Worm (Caenorhabditis elegans) whole organism, L2 larva: ENCODE results near the gene C03A7.13.
A peak's percentile ranks its signal among the peaks of the same experiment; 100 is the strongest.

Source experiments
- R02D3.7 ChIP-seq: fragments of 150-350 bp; optimal IDR thresholded peaks from 2 replicates; lab custom pipeline; 2014; ENCODE audit warnings: missing biosample characterization, missing genetic modification characterization
- Y55F3AM.14 ChIP-seq: fragments of 200-800 bp; sonication (Bioruptor generic); optimal IDR thresholded peaks from 2 replicates; lab custom pipeline; 2018; ENCODE audit warnings: mild to moderate bottlenecking, missing genetic modification characterization, missing compliant biosample characterization
- ZK546.5 ChIP-seq: sonication (generic microtip); optimal IDR thresholded peaks from 2 replicates; lab custom pipeline; 2017; ENCODE audit warnings: missing biosample characterization, missing genetic modification characterization
- aly-2 ChIP-seq: fragments of 150-350 bp; optimal IDR thresholded peaks from 2 replicates; lab custom pipeline; 2014; ENCODE audit warnings: missing biosample characterization, missing genetic modification characterization
- ama-1 ChIP-seq: fragments of 150-350 bp; optimal IDR thresholded peaks from 2 replicates; lab custom pipeline; 2018; ENCODE audit warnings: inconsistent platforms
- ceh-82 ChIP-seq: fragments of 150-350 bp; optimal IDR thresholded peaks from 2 replicates; lab custom pipeline; 2014; ENCODE audit warnings: missing biosample characterization, missing genetic modification characterization
- elt-3 ChIP-seq: sonication (generic microtip); optimal IDR thresholded peaks from 2 replicates; lab custom pipeline; 2017; ENCODE audit warnings: missing biosample characterization, missing genetic modification characterization
- fos-1 ChIP-seq: fragments of 150-350 bp; optimal IDR thresholded peaks from 2 replicates; lab custom pipeline; 2014; ENCODE audit warnings: missing biosample characterization, missing genetic modification characterization
- gmeb-1 ChIP-seq: fragments of 150-350 bp; optimal IDR thresholded peaks from 2 replicates; lab custom pipeline; 2014; ENCODE audit warnings: missing biosample characterization, missing genetic modification characterization
- lin-11 ChIP-seq: fragments of 150-350 bp; sonication (generic microtip); optimal IDR thresholded peaks from 2 replicates; lab custom pipeline; 2014; ENCODE audit warnings: missing biosample characterization, missing genetic modification characterization, inconsistent platforms, mixed read lengths
- lin-13 ChIP-seq: fragments of 150-350 bp; optimal IDR thresholded peaks from 2 replicates; lab custom pipeline; 2014; ENCODE audit warnings: missing biosample characterization, missing genetic modification reagents, missing genetic modification characterization
- lsy-2 ChIP-seq, 2 experiments: fragments of 150-350 bp in 1 of 2; sonication (generic microtip) in 1 of 2; optimal IDR thresholded peaks; 2 replicates each; lab custom pipeline; 2014 to 2017; ENCODE audit warnings: missing biosample characterization in 2 of 2, missing genetic modification characterization in 2 of 2
- mab-5 ChIP-seq: fragments of 150-350 bp; optimal IDR thresholded peaks from 2 replicates; lab custom pipeline; 2014; ENCODE audit warnings: missing biosample characterization, missing genetic modification characterization
- mbf-1 ChIP-seq: sonication (generic microtip); optimal IDR thresholded peaks from 2 replicates; lab custom pipeline; 2017; ENCODE audit warnings: missing biosample characterization, missing genetic modification characterization
- nhr-10 ChIP-seq: sonication (generic microtip); optimal IDR thresholded peaks from 2 replicates; lab custom pipeline; 2017; ENCODE audit warnings: missing biosample characterization, missing genetic modification characterization
- nhr-129 ChIP-seq: fragments of 150-350 bp; optimal IDR thresholded peaks from 2 replicates; lab custom pipeline; 2014; ENCODE audit warnings: missing biosample characterization, missing genetic modification characterization
- nhr-21 ChIP-seq: fragments of 150-350 bp; optimal IDR thresholded peaks from 2 replicates; lab custom pipeline; 2014; ENCODE audit warnings: missing biosample characterization, missing genetic modification characterization
- nhr-23 ChIP-seq: fragments of 150-350 bp; optimal IDR thresholded peaks from 2 replicates; lab custom pipeline; 2014; ENCODE audit warnings: missing biosample characterization, missing genetic modification reagents, missing genetic modification characterization
- nhr-237 ChIP-seq: fragments of 150-350 bp; optimal IDR thresholded peaks from 2 replicates; lab custom pipeline; 2014; ENCODE audit warnings: missing biosample characterization, missing genetic modification characterization
- nhr-77 ChIP-seq: fragments of 150-350 bp; optimal IDR thresholded peaks from 2 replicates; lab custom pipeline; 2014; ENCODE audit warnings: missing biosample characterization, missing genetic modification characterization
- sem-4 ChIP-seq: fragments of 150-350 bp; optimal IDR thresholded peaks from 2 replicates; lab custom pipeline; 2014; ENCODE audit warnings: missing biosample characterization, missing genetic modification reagents, missing genetic modification characterization
- skn-1 ChIP-seq: sonication (generic microtip); optimal IDR thresholded peaks from 2 replicates; lab custom pipeline; 2017; ENCODE audit warnings: missing biosample characterization, missing genetic modification characterization
- sma-3 ChIP-seq: sonication (generic microtip); optimal IDR thresholded peaks from 2 replicates; lab custom pipeline; 2016; ENCODE audit warnings: missing genetic modification reagents, missing genetic modification characterization, missing compliant biosample characterization
- sma-9 ChIP-seq, 2 experiments: fragments of 150-350 bp in 1 of 2; sonication (generic microtip) in 1 of 2; optimal IDR thresholded peaks; 2 replicates each; lab custom pipeline; 2014 to 2016; ENCODE audit warnings: missing genetic modification characterization in 2 of 2, mild to moderate bottlenecking in 1 of 2, missing biosample characterization in 1 of 2, missing compliant biosample characterization in 1 of 2, missing genetic modification reagents in 1 of 2, moderate library complexity in 1 of 2
- snpc-4 ChIP-seq: fragments of 150-350 bp; optimal IDR thresholded peaks from 2 replicates; lab custom pipeline; 2014; ENCODE audit warnings: missing biosample characterization, missing genetic modification characterization
- unc-39 ChIP-seq: fragments of 150-350 bp; optimal IDR thresholded peaks from 2 replicates; lab custom pipeline; 2014; ENCODE audit warnings: missing biosample characterization, missing genetic modification characterization
- unc-62 ChIP-seq: fragments of 150-350 bp; optimal IDR thresholded peaks from 2 replicates; lab custom pipeline; 2014; ENCODE audit warnings: missing biosample characterization, missing genetic modification reagents, missing genetic modification characterization
- ztf-11 ChIP-seq: sonication (generic microtip); optimal IDR thresholded peaks from 2 replicates; lab custom pipeline; 2017; ENCODE audit warnings: missing biosample characterization, missing genetic modification characterization

Gene C03A7.13

ce11 chrV:5201706-5202105, 9.4 kb upstream of the C03A7.13 start:
- TF ChIP-seq ztf-11 (no peak), mab-5 (tag; lab: Kevin White, UChicago) (peak; percentile 22), nhr-237 (tag; lab: Kevin White, UChicago) (no peak), skn-1 (tag; lab: Kevin White, UChicago) (no peak), lin-11 (tag; lab: Kevin White, UChicago) (no peak), sem-4 (no peak)

- no peak for TF ChIP-seq nhr-129 (tag; lab: Kevin White, UChicago)
- no peak for TF ChIP-seq lsy-2 (tag; optimal IDR thresholded peaks at IDR 0.05; lab: Kevin White, UChicago)
- peak; percentile 41 for TF ChIP-seq sma-9 (GFP tag; optimal IDR thresholded peaks at IDR 0.05; lab: Kevin White, UChicago)
- TF ChIP-seq sma-9 (tag; optimal IDR thresholded peaks at IDR 0.05; lab: Kevin White, UChicago) = no peak
- TF ChIP-seq unc-39 = no peak
Observed at ce11 chrV:5200188-5200587, 7.8 kb upstream of the C03A7.13 start.

ce11 chrV:5198240-5198639, 5.9 kb upstream of the C03A7.13 start, which contains the start of gene Y47A7.2:
TSS of gene Y47A7.2 (minus strand) at chrV:5198340.
- TF ChIP-seq ZK546.5 (tag; lab: Kevin White, UChicago) = no peak

- TF ChIP-seq unc-62 (GFP tag; lab: Kevin White, UChicago) (no peak), nhr-10 (tag; lab: Kevin White, UChicago) (no peak), fos-1 (tag; lab: Kevin White, UChicago) (no peak), ama-1 (lab: Kevin White, UChicago) (no peak), R02D3.7 (no peak), nhr-21 (tag; lab: Kevin White, UChicago) (no peak), nhr-23 (tag; lab: Kevin White, UChicago) (no peak), nhr-77 (no peak), sma-3 (GFP tag; lab: Kevin White, UChicago) (no peak), lsy-2 (tag; optimal IDR thresholded peaks at IDR 0.05; lab: Kevin White, UChicago) (no peak), sma-9 (GFP tag; optimal IDR thresholded peaks at IDR 0.05; lab: Kevin White, UChicago) (no peak), sma-9 (tag; optimal IDR thresholded peaks at IDR 0.05; lab: Kevin White, UChicago) (no peak), sem-4 (no peak), elt-3 (tag; lab: Kevin White, UChicago) (no peak)
Observed at ce11 chrV:5194508-5194907, 2.2 kb upstream of the C03A7.13 start, which contains the start of gene abu-8. TSS of gene abu-8 (minus strand) at chrV:5194608.

- TF ChIP-seq skn-1 (tag; lab: Kevin White, UChicago) = no peak
- TF ChIP-seq lin-11 (tag; lab: Kevin White, UChicago) = no peak
- TF ChIP-seq snpc-4 (tag; lab: Kevin White, UChicago) = no peak
- TF ChIP-seq nhr-129 (tag; lab: Kevin White, UChicago) = no peak
- no peak for TF ChIP-seq aly-2 (tag; lab: Kevin White, UChicago)
- TF ChIP-seq mbf-1 = no peak
- no peak for TF ChIP-seq mab-5 (tag; lab: Kevin White, UChicago)
- TF ChIP-seq gmeb-1 (tag; lab: Kevin White, UChicago) = no peak
- TF ChIP-seq ceh-82 (tag; lab: Kevin White, UChicago) = no peak
Observed at ce11 chrV:5181612-5182011, 10.7 kb downstream of the C03A7.13 start, which contains the start of gene C03A7.2. TSS of gene C03A7.2 (plus strand) at chrV:5181912.

- TF ChIP-seq ztf-11 = no peak
- no peak for TF ChIP-seq R02D3.7
- TF ChIP-seq nhr-23 (tag; lab: Kevin White, UChicago) = no peak
- TF ChIP-seq mab-5 (tag; lab: Kevin White, UChicago) = no peak
- TF ChIP-seq lin-13 (GFP tag; lab: Kevin White, UChicago) = no peak
Observed at ce11 chrV:5178051-5178450, 14.3 kb downstream of the C03A7.13 start.

- TF ChIP-seq nhr-21 (tag; lab: Kevin White, UChicago) = no peak
- no peak for TF ChIP-seq nhr-237 (tag; lab: Kevin White, UChicago)
- no peak for TF ChIP-seq nhr-129 (tag; lab: Kevin White, UChicago)
- TF ChIP-seq Y55F3AM.14 (GFP tag; lab: Kevin White, UChicago) = no peak
- TF ChIP-seq, all 48 proteins: peak for 0
Observed at ce11 chrV:5177209-5177608, 15.1 kb downstream of the C03A7.13 start, which contains the start of gene ugt-51. TSS of gene ugt-51 (minus strand) at chrV:5177309.
